Worm (Caenorhabditis elegans): ENCODE measurements around the gene cdkr-3.

DNA sequence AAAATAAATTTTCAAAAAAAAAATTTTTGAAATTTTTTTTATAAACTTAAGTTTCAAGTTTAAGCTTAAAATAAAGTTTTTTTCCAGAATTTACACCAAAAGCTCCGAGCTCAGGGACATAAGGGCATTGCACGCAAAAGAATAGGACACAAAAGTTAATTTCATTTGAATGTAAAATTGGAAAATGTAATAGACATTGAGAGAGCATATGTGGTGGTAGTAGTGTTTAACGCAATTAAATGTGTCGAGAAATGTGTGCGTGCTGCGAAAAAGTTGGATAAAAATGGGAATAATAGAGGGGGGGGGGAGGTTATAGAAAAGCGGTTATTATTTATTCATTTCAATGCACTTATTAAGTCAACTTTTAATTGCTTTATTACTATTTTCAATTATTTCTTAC, 49.3 kb upstream of the cdkr-3 start:
- no peak for TF ChIP-seq nfya-1 (tag; optimal IDR thresholded peaks at IDR 0.05; ENCODE audit: borderline replicate concordance, insufficient read depth)
- no peak for TF ChIP-seq rcor-1 (GFP tag; IDR thresholded peaks at IDR 0.05)
- TF ChIP-seq F57A8.1 (GFP tag; optimal IDR thresholded peaks at IDR 0.05) = no peak
- TF ChIP-seq hlh-26 (GFP tag; conservative IDR thresholded peaks at IDR 0.05) = no peak
- no peak for TF ChIP-seq tbp1 (GFP tag; optimal IDR thresholded peaks at IDR 0.05)

All from whole organism, young adult.